Fruit fly (Drosophila melanogaster): ENCODE data around the gene CG46383.

CG46383 gene

DNA sequence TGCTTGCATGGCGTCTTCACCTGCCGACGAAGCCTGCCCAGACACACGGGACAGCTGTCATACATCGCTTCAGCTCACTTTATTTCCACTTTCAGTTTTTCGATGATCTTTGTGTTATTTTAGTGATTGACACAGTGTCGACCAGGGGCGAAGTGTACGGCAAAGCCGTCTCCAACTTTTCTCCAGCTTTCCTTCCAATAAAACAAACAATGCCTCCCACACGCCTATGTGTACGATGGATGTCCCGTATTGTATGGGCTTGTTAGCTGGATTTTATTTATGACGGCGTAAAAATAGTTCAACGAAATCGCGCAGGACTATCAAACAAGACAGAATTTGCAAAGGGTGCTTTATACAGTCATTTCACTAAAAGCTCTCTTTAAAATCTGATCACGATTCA lies at the start of gene CG46383, which contains the start of gene CG31088:
Gene CG46383 (minus strand): TSS at position 101 of the 400 bp plus-strand sequence.
Gene CG31088 (minus strand): TSS at position 101 of the 400 bp plus-strand sequence.
- TF ChIP-seq CG8478 (optimal IDR thresholded peaks at IDR 0.05) (no peak), CTCF (optimal IDR thresholded peaks at IDR 0.05) (no peak)

DNA sequence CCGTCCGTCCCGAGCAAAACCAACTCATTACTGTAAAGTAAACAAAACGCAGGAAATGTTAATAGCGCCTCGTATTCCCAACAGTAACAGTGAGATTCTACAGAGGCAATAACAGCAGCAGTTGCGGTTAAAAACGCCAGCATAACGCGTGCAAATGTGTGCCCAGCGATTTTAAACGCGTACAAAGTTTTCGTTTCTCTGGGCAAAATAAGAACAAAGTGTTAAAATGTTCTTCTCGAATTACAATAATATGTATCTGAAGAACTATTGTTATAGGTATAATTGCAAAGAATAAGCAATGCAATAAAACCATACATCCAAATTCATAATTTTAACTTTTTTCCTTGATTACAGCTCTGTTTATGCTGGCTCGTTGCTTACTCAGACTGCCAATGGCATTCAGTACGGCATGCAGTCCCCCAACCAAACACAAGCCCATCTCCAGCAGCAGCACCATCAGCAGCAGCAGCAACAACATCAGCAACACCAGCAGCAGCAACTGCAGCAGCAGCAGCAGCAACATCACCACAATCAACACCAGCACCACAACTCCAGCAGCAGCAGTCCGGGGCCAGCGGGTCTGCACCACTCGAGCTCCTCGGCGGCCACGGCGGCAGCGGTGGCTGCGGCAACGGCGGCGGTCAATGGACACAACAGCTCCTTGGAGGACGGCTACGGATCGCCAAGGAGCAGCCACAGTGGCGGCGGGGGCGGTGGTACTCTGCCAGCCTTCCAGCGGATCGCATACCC lies 48.4 kb upstream of the CG46383 start:
- TF ChIP-seq CTCF (optimal IDR thresholded peaks at IDR 0.05) (no peak), CG8478 (optimal IDR thresholded peaks at IDR 0.05) (no peak)

DNA sequence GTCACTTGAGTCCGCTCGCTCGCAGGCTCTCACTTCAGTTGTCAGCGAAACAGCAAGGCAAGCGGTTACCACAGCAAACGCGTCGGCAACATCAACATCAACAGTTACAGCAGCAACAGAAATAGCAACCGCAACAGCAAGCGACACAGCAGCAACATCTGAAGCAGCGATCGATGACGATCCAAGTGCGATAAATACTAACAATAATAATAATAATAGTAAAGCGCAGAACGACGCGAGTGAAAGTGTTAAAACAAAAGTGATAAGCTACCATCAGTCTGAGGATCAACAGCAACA lies 43.8 kb upstream of the CG46383 start:
- TF ChIP-seq CTCF (optimal IDR thresholded peaks at IDR 0.05) (no peak), CG8478 (optimal IDR thresholded peaks at IDR 0.05) (no peak)

DNA sequence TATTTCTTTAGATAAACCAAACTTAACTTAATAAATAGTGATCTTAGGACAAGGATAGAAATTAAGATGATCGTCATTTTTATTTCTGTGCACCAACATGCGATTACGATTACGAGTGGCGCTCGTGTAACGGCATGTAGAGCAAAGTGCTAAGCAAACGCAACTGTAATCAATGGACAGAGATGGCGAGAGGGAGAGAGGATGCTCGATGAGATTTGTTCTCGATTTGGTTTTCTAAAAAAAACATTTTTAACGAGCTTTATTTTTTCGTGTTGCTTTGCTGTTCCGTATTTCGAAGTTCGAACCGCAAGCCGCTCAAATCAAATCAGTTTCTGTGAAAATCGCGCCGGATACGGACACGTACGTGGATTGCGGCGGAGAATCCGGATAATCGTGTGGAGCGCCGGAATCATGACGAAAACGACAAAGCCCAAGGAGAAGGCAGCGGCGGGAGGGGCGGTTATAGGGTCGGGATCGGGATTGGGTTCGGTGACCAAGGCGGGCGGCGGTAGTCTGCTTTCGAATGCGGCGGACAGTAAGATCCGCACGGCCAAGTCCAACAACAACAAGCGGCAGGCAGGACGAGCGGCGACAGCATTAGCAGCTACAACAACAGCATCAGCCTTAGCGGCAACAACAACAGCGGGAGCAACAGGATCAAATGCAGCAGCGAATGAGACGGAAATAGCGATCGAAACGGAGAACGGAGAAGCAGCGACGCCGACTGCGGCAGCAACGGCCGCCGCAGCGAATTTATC lies 43.3 kb upstream of the CG46383 start:
- TF ChIP-seq CTCF (optimal IDR thresholded peaks at IDR 0.05) (no peak), CG8478 (optimal IDR thresholded peaks at IDR 0.05) (no peak)

DNA sequence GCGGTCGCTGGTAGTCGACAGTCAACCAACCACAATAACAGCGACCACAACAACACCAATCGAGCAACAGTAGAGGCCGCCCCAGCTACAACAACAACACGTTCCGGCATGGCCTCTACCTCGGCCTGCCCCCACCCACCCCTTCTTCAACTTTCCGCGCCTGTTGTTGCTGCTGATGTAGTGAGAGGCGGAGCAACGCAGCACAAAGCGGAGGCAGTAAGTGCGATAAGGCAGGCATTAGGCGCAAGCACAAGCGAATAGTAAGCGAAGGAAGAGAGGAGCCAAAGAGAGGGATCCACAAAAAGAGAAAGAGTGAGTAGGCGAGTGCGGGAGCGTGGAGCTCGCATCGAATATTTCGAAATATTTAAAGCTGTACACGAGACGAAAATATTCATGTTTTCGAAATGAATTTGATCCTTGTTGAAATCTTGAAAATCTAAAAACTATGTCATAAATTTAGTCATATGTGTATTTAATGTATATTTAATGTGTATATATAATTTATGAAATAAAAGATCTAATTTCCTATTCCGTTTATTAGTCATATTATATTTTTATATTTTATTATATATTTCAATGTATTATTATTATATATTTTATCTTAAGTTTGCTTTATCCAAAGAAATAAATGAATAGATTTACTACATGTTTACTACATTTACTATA lies 42.5 kb upstream of the CG46383 start:
- no peak for TF ChIP-seq CTCF (optimal IDR thresholded peaks at IDR 0.05)
- TF ChIP-seq CG8478 (optimal IDR thresholded peaks at IDR 0.05), result no peak

DNA sequence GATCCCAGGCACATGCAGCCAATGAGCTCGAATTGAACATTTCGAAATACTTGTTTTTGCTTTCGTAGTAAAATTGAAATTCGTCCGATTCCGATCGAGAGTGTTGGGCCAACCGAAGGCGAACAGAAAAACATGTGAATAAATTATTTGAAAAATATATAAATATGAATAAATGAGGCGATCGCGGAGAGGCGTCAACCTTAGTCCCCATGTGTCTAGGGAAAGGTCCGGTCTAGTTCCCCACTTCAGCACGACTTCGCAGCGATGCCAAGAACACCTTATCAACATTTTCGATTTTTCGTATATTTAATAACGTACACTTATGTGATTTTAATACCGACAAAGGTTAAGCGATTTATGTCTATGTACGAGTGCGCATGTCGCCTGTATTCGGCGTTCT lies 40.9 kb upstream of the CG46383 start:
- TF ChIP-seq CG8478 (optimal IDR thresholded peaks at IDR 0.05) (no peak), CTCF (optimal IDR thresholded peaks at IDR 0.05) (no peak)

DNA sequence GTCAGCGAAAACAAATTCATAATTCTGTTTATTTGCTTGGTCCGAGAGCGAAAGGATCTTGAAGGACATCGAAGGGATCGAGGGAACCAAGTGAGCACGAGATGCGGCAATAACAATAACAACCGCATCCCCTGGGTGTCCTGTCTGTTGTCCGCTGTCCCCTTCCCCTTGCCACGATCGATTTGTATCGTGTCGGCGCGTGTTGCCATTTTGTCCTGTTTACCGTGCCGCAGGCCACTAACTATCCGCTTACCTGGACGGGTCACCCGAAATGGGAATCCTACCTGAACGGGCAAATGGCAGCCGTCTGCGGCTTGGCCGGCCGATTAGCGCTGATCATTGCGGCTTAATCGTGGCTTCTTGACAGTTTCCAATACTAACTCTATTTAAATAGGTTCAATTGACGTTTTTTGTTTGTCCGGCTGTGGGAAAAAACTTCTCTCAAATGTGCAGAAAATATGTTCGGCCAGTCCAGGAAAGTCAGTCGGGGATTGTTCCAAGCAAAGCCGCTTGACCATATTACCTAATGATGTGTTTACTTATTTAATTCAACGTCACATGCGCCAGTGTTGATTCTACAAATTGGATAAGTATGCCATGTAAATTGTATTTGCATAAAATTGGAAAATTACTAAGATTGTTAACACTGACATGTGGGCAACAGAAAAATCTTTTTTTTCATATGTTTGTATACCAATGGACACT lies 38.6 kb upstream of the CG46383 start:
- no peak for TF ChIP-seq CG8478 (optimal IDR thresholded peaks at IDR 0.05)
- no peak for TF ChIP-seq CTCF (optimal IDR thresholded peaks at IDR 0.05)

DNA sequence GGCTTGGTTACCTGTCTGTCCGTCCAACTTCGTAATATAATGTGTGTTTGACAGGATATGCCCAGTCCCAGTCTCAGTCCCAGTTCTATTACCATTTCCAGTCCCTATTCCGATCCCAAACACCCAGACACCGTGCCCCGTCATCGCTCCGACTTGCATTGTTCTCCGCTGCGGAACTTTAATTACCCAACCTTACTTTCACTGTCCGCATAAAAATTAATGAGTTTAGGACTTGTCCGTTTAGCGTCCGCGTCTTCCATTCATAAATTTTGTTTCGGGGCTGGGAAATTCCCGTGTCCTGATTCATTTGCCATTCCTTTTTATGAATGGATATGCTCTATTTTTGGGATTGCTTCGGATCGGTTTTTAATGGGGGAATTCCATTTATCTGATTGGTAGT lies 37.6 kb upstream of the CG46383 start:
- TF ChIP-seq CTCF (optimal IDR thresholded peaks at IDR 0.05), result no peak
- TF ChIP-seq CG8478 (optimal IDR thresholded peaks at IDR 0.05), result no peak

DNA sequence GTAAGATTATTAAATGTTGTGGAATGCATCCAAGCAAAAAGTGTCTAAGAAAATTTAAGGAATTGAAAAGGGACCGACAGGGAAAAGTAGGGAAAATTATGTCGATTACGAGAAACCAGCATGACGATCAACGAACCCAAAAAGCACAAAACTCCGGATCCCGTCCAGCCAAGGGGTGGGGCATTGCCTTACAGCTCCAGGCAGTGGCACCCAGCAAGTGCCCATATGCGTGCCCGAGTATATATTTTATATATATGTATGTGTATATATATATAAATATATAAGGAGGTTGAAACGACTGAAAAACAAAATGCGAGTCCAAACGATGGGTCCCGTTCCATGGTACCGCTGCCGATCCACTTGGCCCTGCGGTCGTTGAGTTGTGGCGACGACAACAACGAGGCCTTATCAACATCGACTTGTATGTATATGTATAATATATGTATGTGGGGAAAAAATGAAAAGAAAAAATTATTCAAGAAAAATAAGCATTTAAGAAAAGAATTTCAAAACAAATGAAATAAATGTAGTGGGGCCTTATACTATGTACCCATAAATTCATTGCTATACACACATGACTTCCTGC lies 36.4 kb upstream of the CG46383 start:
- TF ChIP-seq CG8478 (optimal IDR thresholded peaks at IDR 0.05), result no peak
- no peak for TF ChIP-seq CTCF (optimal IDR thresholded peaks at IDR 0.05)

DNA sequence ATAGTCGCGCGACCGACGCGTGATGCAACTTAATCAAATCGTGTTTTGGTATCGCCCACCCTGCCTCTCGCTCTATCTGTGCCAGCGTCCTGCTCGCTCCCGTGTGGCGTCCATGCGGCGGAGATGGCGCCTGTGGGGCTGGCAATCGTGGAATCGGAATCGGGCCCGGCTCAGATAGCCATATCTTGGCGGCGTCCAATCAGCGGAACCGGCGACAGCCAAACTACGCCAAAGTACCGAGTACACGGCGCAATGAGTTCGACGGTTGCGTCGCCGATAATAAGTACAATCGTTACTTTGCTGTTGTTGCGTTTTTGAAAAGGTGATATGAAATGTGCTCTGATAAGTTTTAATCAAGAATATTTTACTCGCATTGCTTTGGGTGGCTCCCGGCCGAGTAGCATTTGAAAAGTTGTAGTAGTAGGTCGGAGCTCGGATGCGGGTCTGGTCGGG lies 35.0 kb upstream of the CG46383 start, which contains the start of gene srp:
Gene srp (plus strand): TSS at position 391 of the 453 bp plus-strand sequence.
- no peak for TF ChIP-seq CTCF (optimal IDR thresholded peaks at IDR 0.05)
- TF ChIP-seq CG8478 (optimal IDR thresholded peaks at IDR 0.05), result no peak

DNA sequence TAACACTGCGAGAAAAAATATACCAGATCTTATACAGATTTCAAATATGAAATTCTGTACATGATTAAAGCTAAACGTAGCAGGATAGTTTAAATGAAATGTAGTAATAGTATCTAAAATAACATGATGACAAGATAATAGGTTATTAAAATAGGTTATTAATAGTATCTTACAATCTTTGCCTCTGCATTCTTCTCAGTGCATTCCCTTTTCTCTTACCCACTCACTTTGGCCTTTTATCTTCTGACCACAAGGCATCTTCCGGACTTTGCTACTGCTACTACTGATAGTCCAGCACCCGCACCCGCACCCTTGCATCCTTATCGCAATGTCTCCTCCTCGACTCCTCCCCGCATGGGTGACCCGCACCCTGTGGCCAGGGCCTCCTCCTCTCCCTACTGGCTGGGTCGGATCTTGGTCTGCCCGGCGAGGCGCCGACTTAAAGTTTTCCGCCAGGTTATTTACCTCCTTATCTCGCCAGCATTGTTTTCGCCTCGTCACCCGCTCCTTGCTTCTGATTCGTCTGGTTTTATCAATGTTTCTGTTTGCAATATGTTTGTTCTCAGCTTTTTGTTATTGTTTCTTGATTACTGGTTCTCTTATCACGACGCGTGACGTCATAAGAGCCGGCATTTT lies 33.9 kb upstream of the CG46383 start:
- TF ChIP-seq CG8478 (optimal IDR thresholded peaks at IDR 0.05), result no peak
- TF ChIP-seq CTCF (optimal IDR thresholded peaks at IDR 0.05), result no peak

DNA sequence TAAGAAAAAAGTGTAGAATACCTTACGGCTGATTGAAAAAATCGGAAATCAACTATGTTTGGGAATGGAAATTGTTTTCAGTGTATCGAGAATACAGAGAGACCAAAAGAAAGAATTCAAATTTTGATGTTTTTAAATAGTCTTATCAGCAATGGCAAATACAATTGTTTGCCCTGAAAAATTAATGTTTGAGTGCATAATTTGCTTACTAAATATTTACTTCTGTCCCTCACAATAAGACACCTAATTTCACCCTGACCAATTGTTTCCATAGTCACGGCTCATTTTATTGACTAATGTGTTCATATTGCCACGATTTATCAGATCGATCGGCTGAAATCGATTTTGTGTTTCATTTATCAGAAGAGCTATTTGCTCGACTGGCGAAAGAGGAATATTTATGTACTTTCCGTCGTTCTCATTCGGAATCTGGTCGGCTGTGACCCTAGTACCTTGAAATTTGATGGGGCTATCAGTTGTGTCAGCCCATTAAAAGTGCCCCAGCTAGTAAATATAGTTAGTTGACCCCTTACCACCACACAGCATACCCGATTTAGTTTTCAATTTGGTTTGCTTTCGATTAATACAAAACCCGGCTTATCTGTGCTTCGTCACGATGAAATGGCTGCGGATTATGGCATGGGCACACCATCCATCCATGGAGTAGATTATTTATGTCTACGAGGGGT lies 32.9 kb upstream of the CG46383 start:
- no peak for TF ChIP-seq CG8478 (optimal IDR thresholded peaks at IDR 0.05)
- no peak for TF ChIP-seq CTCF (optimal IDR thresholded peaks at IDR 0.05)

DNA sequence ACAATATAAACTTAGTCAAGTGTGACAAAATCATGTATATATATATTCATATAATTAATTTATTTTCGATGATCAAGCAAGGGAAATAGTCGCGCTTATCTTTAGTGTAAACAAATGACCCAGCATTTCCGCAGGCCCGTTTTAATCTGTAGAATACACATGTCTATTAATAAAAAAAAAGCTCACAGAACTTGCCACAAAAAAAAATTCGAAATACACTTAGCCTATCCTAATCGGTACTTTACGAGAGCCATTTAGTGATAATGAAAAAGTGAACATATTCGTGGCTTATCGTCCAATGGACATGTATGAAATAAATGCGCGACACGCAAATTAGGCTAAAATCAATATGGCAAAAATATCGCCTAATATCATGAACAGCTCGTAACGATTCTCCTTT lies 24.4 kb upstream of the CG46383 start:
- TF ChIP-seq CG8478 (optimal IDR thresholded peaks at IDR 0.05), result no peak
- no peak for TF ChIP-seq CTCF (optimal IDR thresholded peaks at IDR 0.05)

DNA sequence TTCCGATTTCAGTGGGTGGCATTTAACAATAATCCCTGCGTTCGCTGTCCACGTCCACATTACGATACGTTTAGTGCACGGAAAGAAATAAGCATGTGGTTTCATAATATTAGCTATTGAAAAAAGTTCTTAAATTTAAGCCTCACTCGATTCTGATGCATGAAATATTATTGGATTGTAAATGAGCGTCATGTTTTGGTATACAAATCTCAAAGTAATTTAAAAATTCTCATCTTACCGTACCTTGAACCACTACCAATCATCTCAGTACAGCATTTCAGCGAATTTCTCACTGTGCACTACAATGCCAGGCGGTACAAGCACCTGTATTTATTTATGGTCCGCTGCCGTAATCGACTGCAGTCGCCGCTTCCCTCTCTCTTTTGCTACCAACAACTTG lies 23.5 kb upstream of the CG46383 start:
- no peak for TF ChIP-seq CG8478 (optimal IDR thresholded peaks at IDR 0.05)
- no peak for TF ChIP-seq CTCF (optimal IDR thresholded peaks at IDR 0.05)
